Fruit fly (Drosophila melanogaster): ENCODE results near the gene CG9016.

DNA sequence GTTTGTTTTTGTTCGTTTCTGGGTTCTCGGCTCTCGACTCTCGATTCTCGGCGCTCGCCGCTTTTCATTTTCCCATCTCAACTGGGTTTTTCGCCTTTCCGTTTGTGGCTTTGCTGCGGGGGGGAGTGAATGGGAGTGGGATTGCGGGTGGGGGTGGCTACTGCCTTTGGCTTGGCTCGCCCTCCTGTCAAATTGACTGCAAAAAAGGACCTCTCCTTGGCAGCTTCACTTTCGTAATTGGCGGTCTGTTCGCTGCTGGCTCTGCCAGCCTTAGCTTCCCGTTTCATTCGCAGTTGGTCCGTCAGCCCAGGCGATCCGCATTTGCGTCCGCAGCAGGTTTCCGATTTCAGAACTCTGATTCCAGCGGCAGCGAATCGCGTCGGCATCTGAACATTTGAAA, 2.2 kb upstream of the CG9016 start, which contains the start of gene dsf:
- TF ChIP-seq CG3163 (GFP tag; optimal IDR thresholded peaks at IDR 0.05) = no peak
- no peak for TF ChIP-seq CG2889 (GFP tag; IDR thresholded peaks at IDR 0.05)

Data from whole organism, embryonic.